Fruit fly (Drosophila melanogaster): ENCODE data around the gene Pdp1.

Gene Pdp1

dm6 chr3L:7781353-7782050, 85.7 kb downstream of the Pdp1 start:
- no peak for TF ChIP-seq CG17801 (GFP tag; optimal IDR thresholded peaks at IDR 0.05; ENCODE audit: partially characterized antibody)

DNA sequence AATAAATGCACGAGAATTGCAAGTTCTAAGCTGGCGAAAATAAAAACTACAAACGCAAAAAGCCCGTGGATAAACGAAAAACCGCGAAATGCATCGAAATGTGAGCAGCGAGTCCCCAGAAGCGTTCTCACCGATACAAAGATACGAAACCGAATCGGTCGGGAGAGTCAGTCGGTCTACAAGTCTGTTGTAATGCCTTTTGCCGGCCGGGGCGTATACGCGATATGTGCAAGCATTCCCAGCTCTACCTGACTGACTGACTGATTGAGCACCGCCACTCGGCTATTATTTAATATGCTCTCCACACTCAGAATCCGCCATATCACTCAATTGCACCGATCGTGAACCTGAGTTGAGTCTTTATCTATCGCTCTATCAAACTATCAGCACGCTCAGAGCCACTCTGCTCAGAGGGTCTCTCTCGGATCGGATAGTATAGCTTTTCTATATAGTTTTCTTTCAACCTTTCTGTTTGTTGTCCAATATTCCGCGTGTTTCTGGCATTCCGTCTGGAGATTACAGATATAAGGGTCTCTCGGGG, 91.7 kb downstream of the Pdp1 start, which contains the start of gene Clk:
Gene Clk (minus strand): TSS at position 239 of the 541 bp plus-strand sequence.
- no peak for TF ChIP-seq CG17801 (GFP tag; optimal IDR thresholded peaks at IDR 0.05; ENCODE audit: partially characterized antibody)

dm6 chr3L:7774698-7775097, 92.5 kb downstream of the Pdp1 start:
- no peak for TF ChIP-seq CG17801 (GFP tag; optimal IDR thresholded peaks at IDR 0.05; ENCODE audit: partially characterized antibody)

DNA sequence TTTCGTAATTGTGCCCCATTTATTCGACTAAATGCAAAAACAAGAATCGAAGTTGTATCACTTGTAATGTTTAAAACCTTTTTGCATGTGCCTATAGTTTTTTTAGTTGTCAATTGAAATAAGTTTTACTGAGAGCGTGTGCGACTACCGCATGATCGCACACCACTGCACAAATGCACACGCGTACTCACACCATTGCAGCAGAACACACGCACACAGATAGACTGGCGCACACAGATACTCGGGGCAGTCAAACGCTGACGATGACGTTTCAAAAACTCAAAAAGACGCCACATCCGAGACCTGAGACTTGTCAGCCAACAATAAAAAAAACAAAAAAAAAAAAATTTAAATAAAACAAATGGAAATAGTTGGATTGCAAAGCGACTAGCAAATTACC, 93.6 kb downstream of the Pdp1 start:
- peak; percentile 36 for TF ChIP-seq CG17801 (GFP tag; optimal IDR thresholded peaks at IDR 0.05; ENCODE audit: partially characterized antibody)

DNA sequence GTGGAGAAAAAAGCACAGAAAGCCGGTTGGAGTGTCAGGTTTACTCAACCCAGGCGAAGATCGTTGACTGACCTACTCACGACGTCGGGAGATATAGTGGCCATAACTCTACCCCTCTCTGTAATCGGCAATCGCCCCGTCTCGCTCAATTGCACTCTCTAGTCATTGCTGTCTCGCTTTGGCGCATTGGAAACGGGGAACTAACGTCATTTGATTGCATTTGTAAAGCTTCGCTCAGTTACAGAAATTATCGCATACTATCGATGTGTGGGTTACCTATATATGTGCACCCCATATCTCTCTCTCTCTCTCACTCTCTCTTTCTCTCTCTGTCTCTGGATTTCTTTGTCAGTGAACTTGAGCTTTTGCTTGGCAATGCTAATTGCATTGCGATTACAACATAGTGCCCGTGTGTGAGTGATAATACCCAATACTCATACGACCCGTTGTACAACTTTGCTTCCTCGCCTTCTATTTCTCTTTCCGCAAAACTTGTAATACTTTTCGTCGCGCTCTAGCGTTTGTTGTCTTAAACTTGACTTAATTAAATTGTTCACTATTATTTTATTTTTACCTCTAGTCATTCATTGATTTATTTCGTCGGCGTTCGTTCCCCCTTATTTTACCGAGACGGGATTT, 94.9 kb downstream of the Pdp1 start:
- peak; percentile 10 for TF ChIP-seq CG17801 (GFP tag; optimal IDR thresholded peaks at IDR 0.05; ENCODE audit: partially characterized antibody)

dm6 chr3L:7768252-7768651, 98.9 kb downstream of the Pdp1 start, which contains the start of gene CG32371:
Gene CG32371, minus strand, starts transcription at chr3L:7768352.
- TF ChIP-seq CG17801 (GFP tag; optimal IDR thresholded peaks at IDR 0.05; ENCODE audit: partially characterized antibody), result no peak
